Fruit fly (Drosophila melanogaster): ENCODE measurements around the gene TP53INP.

TP53INP gene

DNA sequence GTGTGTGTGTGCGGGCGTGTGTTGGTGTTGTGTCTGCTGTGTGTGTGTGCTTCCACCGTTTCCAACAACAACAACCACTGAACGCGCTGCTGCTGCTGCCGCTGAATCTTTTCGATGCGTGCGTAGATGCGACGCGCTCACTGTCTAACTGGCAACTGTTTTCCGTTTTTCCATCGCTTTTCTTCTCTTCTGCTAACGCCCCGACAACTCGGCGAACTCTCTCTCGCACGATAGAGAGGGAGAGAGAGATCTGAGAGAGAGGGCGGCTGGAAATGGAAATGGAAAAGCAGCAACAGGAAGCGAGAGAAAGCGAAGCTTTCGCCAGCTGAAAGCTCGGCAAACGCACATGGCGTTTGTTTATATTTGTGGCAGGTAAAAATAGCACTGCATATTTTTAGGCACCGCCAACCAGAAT lies 26.5 kb upstream of the TP53INP start, which contains the start of gene DopEcR (continued):
- no peak for TF ChIP-seq Kr (GFP tag; optimal IDR thresholded peaks at IDR 0.05)
- TF ChIP-seq prd (optimal IDR thresholded peaks at IDR 0.05): no peak
- TF ChIP-seq prd (GFP tag; IDR thresholded peaks at IDR 0.05): no peak
- TF ChIP-seq Mrtf (GFP tag; IDR thresholded peaks at IDR 0.05): no peak
- TF ChIP-seq CG4404 (GFP tag; IDR thresholded peaks at IDR 0.05): no peak
- no peak for TF ChIP-seq rib (GFP tag; IDR thresholded peaks at IDR 0.05)
- TF ChIP-seq Blimp-1 (GFP tag; optimal IDR thresholded peaks at IDR 0.05): peak; percentile 38
- TF ChIP-seq Fer3 (tag; optimal IDR thresholded peaks at IDR 0.05): no peak
- no peak for TF ChIP-seq Xrp1 (GFP tag; IDR thresholded peaks at IDR 0.05)
- peak; percentile 85 for TF ChIP-seq CG16779 (GFP tag; IDR thresholded peaks at IDR 0.05)
- TF ChIP-seq BtbVII (GFP tag; optimal IDR thresholded peaks at IDR 0.05): peak; percentile 38
- TF ChIP-seq Ets97D (GFP tag; optimal IDR thresholded peaks at IDR 0.05): peak; percentile 61
- peak; percentile 43 for TF ChIP-seq Fer1 (GFP tag; optimal IDR thresholded peaks at IDR 0.05)
- TF ChIP-seq pb (GFP tag; optimal IDR thresholded peaks at IDR 0.05): no peak
- 0 out of 3 replicates have a peak, but pooled peaks have one; percentile 15 for TF ChIP-seq otp (GFP tag; IDR thresholded peaks at IDR 0.05)
- peak; percentile 53 for TF ChIP-seq CG12769 (tag; optimal IDR thresholded peaks at IDR 0.05)
- no peak for TF ChIP-seq Oaz (GFP tag; IDR thresholded peaks at IDR 0.05)
- no peak for TF ChIP-seq NFAT (GFP tag; IDR thresholded peaks at IDR 0.05)
- TF ChIP-seq ab (GFP tag; optimal IDR thresholded peaks at IDR 0.05): no peak
- TF ChIP-seq gcm (GFP tag; optimal IDR thresholded peaks at IDR 0.05): peak; percentile 48
- TF ChIP-seq CG6254 (GFP tag; optimal IDR thresholded peaks at IDR 0.05): peak; percentile 3
- TF ChIP-seq Nf-YC (tag; optimal IDR thresholded peaks at IDR 0.05): peak; percentile 25
- TF ChIP-seq zen2 (GFP tag; IDR thresholded peaks at IDR 0.05; ENCODE audit: partially characterized antibody): peak; percentile 52; the same call in 2 of the 3 replicates
- TF ChIP-seq mirr (GFP tag; optimal IDR thresholded peaks at IDR 0.05): peak; percentile 8
- TF ChIP-seq CG9797 (GFP tag; optimal IDR thresholded peaks at IDR 0.05): peak; percentile 6
- no peak for TF ChIP-seq CG3281 (GFP tag; optimal IDR thresholded peaks at IDR 0.05)
- TF ChIP-seq vvl (GFP tag; IDR thresholded peaks at IDR 0.05): peak; percentile 63; the same call in 1 of the 2 replicates
- TF ChIP-seq Tbp (GFP tag; optimal IDR thresholded peaks at IDR 0.05): no peak
- peak; percentile 61 for TF ChIP-seq dm (GFP tag; optimal IDR thresholded peaks at IDR 0.05)
- peak; percentile 34 for TF ChIP-seq Lhr (GFP tag; optimal IDR thresholded peaks at IDR 0.05)
- TF ChIP-seq lbe (GFP tag; optimal IDR thresholded peaks at IDR 0.05): no peak
- peak; percentile 84 to 90 for TF ChIP-seq Trl (optimal IDR thresholded peaks at IDR 0.05)
- peak; percentile 59 for TF ChIP-seq Trl (GFP tag; optimal IDR thresholded peaks at IDR 0.05)
- no peak for TF ChIP-seq pan (optimal IDR thresholded peaks at IDR 0.05)
- no peak for TF ChIP-seq pan (GFP tag; optimal IDR thresholded peaks at IDR 0.05 in 1 of 2, IDR thresholded peaks at IDR 0.05 in 1 of 2)
- no peak for TF ChIP-seq Dip2 (GFP tag; IDR thresholded peaks at IDR 0.05)
- no peak for TF ChIP-seq CG15011 (GFP tag; optimal IDR thresholded peaks at IDR 0.05)
- TF ChIP-seq CG4360 (GFP tag; IDR thresholded peaks at IDR 0.05): peak; percentile 84
- peak; percentile 64 for TF ChIP-seq CG6765 (GFP tag; optimal IDR thresholded peaks at IDR 0.05)
- peak; percentile 72 for TF ChIP-seq ci (GFP tag; IDR thresholded peaks at IDR 0.05)
- no peak for TF ChIP-seq Ada2b (GFP tag; IDR thresholded peaks at IDR 0.05)
- TF ChIP-seq kah (GFP tag; optimal IDR thresholded peaks at IDR 0.05): peak; percentile 15
- TF ChIP-seq CG4282 (GFP tag; optimal IDR thresholded peaks at IDR 0.05): no peak
- peak; percentile 50 for TF ChIP-seq CG8388 (GFP tag; optimal IDR thresholded peaks at IDR 0.05)
- 0 out of 2 replicates have a peak, but pooled peaks have one; percentile 42 for TF ChIP-seq CG32532 (GFP tag; IDR thresholded peaks at IDR 0.05)
- no peak for TF ChIP-seq Gsc (GFP tag; IDR thresholded peaks at IDR 0.05)
- peak; percentile 9 for TF ChIP-seq CG1529 (GFP tag; optimal IDR thresholded peaks at IDR 0.05)
- no peak for TF ChIP-seq Hr3 (GFP tag; optimal IDR thresholded peaks at IDR 0.05)
- TF ChIP-seq NC2α (GFP tag; optimal IDR thresholded peaks at IDR 0.05): no peak
- TF ChIP-seq cas (GFP tag; IDR thresholded peaks at IDR 0.05): no peak
- no peak for TF ChIP-seq zfh2 (GFP tag; optimal IDR thresholded peaks at IDR 0.05)
- peak; percentile 82 for TF ChIP-seq cg (GFP tag; optimal IDR thresholded peaks at IDR 0.05)
- TF ChIP-seq hbn (GFP tag; IDR thresholded peaks at IDR 0.05; ENCODE audit: partially characterized antibody): no peak
